Fruit fly (Drosophila melanogaster): ENCODE measurements around the gene Vsp37A.

- no peak for TF ChIP-seq CG8478 (optimal IDR thresholded peaks at IDR 0.05)
- no peak for TF ChIP-seq psq (optimal IDR thresholded peaks at IDR 0.05)
Observed at dm6 chrX:601984-602383, 19.3 kb upstream of the Vsp37A start.

Data from whole organism.